Worm (Caenorhabditis elegans) whole organism, early embryonic: ENCODE measurements around the gene F15B9.8.

ENCODE experiments used
- B0310.2 ChIP-seq: sonication (generic microtip); optimal IDR thresholded peaks from 2 replicates; lab custom pipeline; 2016; ENCODE audit warnings: mild to moderate bottlenecking, missing genetic modification characterization, missing compliant biosample characterization
- F13C5.2 ChIP-seq: sonication (generic microtip); optimal IDR thresholded peaks from 2 replicates; lab custom pipeline; 2017; ENCODE audit warnings: mild to moderate bottlenecking, missing genetic modification characterization, inconsistent platforms, missing compliant biosample characterization
- aly-1 ChIP-seq: sonication (generic microtip); optimal IDR thresholded peaks from 2 replicates; lab custom pipeline; 2016; ENCODE audit warnings: missing genetic modification characterization, missing compliant biosample characterization
- ama-1 ChIP-seq: fragments of 150-350 bp; optimal IDR thresholded peaks from 2 replicates; lab custom pipeline; 2014
- ceh-13 ChIP-seq: fragments of 200-800 bp; sonication (Bioruptor generic); optimal IDR thresholded peaks from 2 replicates; lab custom pipeline; 2018; ENCODE audit warnings: mild to moderate bottlenecking, missing genetic modification characterization, missing compliant biosample characterization
- ceh-36 ChIP-seq: sonication (generic microtip); optimal IDR thresholded peaks from 2 replicates; lab custom pipeline; 2016; ENCODE audit warnings: missing genetic modification characterization, inconsistent platforms, missing compliant biosample characterization
- ets-7 ChIP-seq: sonication (generic microtip); optimal IDR thresholded peaks from 2 replicates; lab custom pipeline; 2016; ENCODE audit warnings: missing genotype, missing genetic modification characterization, missing compliant biosample characterization
- flt-1 ChIP-seq: fragments of 200-800 bp; sonication (Bioruptor generic); IDR thresholded peaks from 2 replicates; pipeline ENCODE4 v1.3.6; 2022; ENCODE audit warnings: missing genetic modification characterization, missing compliant biosample characterization
- hmbx-1 ChIP-seq: sonication (generic microtip); optimal IDR thresholded peaks from 2 replicates; lab custom pipeline; 2016; ENCODE audit warnings: mild to moderate bottlenecking, missing genetic modification characterization, missing compliant biosample characterization
- hmg-4 ChIP-seq: fragments of 200-800 bp; sonication (Bioruptor generic); optimal IDR thresholded peaks from 2 replicates; lab custom pipeline; 2018; ENCODE audit warnings: mild to moderate bottlenecking, missing genetic modification characterization, missing compliant biosample characterization
- hnd-1 ChIP-seq: sonication (generic microtip); optimal IDR thresholded peaks from 2 replicates; lab custom pipeline; 2016; ENCODE audit warnings: missing genetic modification characterization, missing compliant biosample characterization
- pes-1 ChIP-seq: fragments of 200-800 bp; sonication (Bioruptor generic); IDR thresholded peaks from 2 replicates; pipeline ENCODE4 v1.3.6; 2022; ENCODE audit warnings: missing genetic modification reagents, missing genetic modification characterization, missing compliant biosample characterization
- scrt-1 ChIP-seq: fragments of 200-800 bp; sonication (Bioruptor generic); IDR thresholded peaks from 2 replicates; pipeline ENCODE4 v1.3.6; 2022; ENCODE audit warnings: missing genetic modification characterization, missing compliant biosample characterization
- sea-1 ChIP-seq: fragments of 200-800 bp; sonication (Bioruptor generic); conservative IDR thresholded peaks from 2 replicates; pipeline ENCODE4 v1.3.6; 2022; ENCODE audit warnings: missing genetic modification characterization, missing compliant biosample characterization
- tbx-11 ChIP-seq: fragments of 200-800 bp; sonication (Bioruptor generic); IDR thresholded peaks from 2 replicates; pipeline ENCODE4 v1.3.6; 2022; ENCODE audit warnings: missing genetic modification characterization, missing compliant biosample characterization
- tbx-37 ChIP-seq: fragments of 200-800 bp; sonication (Bioruptor generic); conservative IDR thresholded peaks from 2 replicates; pipeline ENCODE4 v1.3.6; 2022; ENCODE audit warnings: missing genetic modification reagents, missing genetic modification characterization, missing compliant biosample characterization
- tra-4 ChIP-seq: sonication (generic microtip); optimal IDR thresholded peaks from 2 replicates; lab custom pipeline; 2017; ENCODE audit warnings: missing genetic modification characterization, missing compliant biosample characterization

The F15B9.8 gene

DNA sequence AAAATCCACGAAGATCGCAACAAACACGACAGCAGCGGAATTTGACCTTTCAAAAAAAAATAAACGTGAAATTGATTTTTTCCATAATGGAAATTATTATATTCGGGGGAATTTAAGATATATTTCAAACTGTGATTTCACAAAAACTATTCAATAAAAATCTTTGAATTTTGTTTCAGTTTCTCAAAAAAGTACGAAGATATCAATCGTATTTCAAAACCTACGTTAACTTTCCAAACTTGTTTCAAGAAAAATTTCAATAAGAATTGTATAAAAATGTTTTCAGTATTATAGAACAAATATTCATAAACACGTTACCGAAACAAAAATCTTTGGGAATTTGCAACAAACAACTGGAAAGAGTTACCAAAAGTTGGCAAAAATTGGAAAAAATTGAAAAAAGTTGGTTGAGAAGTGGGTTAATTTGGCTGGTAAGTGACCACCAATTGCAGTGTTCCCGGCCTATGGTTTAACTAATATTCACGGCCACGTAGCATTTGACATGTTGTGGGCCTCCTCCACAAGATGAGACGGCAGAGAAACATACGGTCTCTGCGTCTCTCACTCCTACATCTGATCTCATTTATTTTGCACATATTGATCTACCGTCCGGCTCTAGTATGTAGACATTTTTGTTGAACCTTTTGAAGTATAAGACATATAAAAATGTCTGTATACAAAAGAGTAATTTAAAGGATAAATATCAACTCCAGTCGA lies 37.4 kb upstream of the F15B9.8 start, which contains the start of the genes T16G1.9 and T16G1.18:
T16G1.9 (minus strand) TSS at position 51 of the 717 bp plus-strand sequence.
T16G1.18 (plus strand) TSS at position 493 of the 717 bp plus-strand sequence.
- TF ChIP-seq aly-1 (tag; lab: Kevin White, UChicago) (no peak), F13C5.2 (tag; lab: Kevin White, UChicago) (peak; percentile 56)

DNA sequence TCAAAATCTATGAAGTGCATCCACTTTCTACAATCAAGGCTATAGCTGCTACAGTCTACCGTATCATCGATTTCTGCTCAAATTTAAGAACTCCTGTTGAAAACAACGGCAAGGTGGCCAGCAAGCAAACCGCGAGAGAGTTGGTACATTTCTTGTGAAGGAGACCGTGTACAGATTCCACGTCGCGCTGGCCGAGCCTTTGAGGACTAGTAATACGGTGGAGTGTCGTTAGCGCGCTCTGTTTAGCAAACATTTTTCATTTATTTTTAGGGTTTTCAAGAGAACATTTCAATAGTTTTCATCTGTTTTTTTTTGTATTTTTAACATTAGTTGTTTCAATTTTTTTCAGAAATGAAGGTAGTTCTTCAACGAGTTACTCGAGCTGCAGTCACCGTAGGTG lies 36.1 kb upstream of the F15B9.8 start, which contains the start of gene pqn-68:
pqn-68 (plus strand) TSS at position 350 of the 400 bp plus-strand sequence.
- TF ChIP-seq ets-7 (tag; lab: Kevin White, UChicago) (no peak), hnd-1 (tag; lab: Kevin White, UChicago) (no peak), ama-1 (no peak), sea-1 (GFP tag; lab: Robert Waterston, UW) (no peak), tra-4 (tag; lab: Kevin White, UChicago) (no peak), hmg-4 (GFP tag; lab: Kevin White, UChicago) (no peak), ceh-13 (GFP tag; lab: Kevin White, UChicago) (no peak), tbx-37 (GFP tag; lab: Robert Waterston, UW) (no peak; the same call in 1 of the 2 replicates), aly-1 (tag; lab: Kevin White, UChicago) (no peak), F13C5.2 (tag; lab: Kevin White, UChicago) (no peak)

DNA sequence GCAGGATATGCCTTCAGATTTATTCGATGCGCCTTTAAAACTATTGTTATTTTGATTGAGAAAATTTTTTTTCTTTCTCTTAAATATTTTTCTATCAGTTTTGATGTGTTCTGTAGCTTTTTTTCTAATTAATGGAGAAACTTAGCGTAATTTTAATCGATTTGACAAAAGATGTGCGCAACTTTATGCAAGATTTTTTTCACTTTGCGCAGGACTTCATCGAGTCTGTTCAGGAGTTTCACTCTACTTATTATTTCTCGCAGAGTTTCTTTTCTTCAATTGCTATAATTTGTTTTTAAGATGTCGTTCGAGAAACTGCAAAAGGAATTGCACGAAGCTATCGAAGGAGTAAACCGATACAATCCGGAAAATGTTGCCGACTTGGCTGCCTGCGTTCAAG lies 34.7 kb upstream of the F15B9.8 start, which contains the start of gene eif-3.K:
eif-3.K (plus strand) TSS at position 301 of the 400 bp plus-strand sequence.
- TF ChIP-seq scrt-1 (GFP tag; lab: Robert Waterston, UW): no peak
- TF ChIP-seq hnd-1 (tag; lab: Kevin White, UChicago): no peak
- no peak for TF ChIP-seq sea-1 (GFP tag; lab: Robert Waterston, UW)
- TF ChIP-seq ceh-36 (tag; lab: Kevin White, UChicago): no peak
- no peak for TF ChIP-seq tbx-37 (GFP tag; lab: Robert Waterston, UW)
- no peak for TF ChIP-seq flt-1
- TF ChIP-seq aly-1 (tag; lab: Kevin White, UChicago): no peak
- TF ChIP-seq F13C5.2 (tag; lab: Kevin White, UChicago): no peak
- no peak for TF ChIP-seq ama-1
- TF ChIP-seq tra-4 (tag; lab: Kevin White, UChicago): no peak
- no peak for TF ChIP-seq ceh-13 (GFP tag; lab: Kevin White, UChicago)
- no peak for TF ChIP-seq tbx-11 (GFP tag; lab: Robert Waterston, UW)
- no peak for TF ChIP-seq hmbx-1 (tag; lab: Kevin White, UChicago)
- no peak for TF ChIP-seq ets-7 (tag; lab: Kevin White, UChicago)

DNA sequence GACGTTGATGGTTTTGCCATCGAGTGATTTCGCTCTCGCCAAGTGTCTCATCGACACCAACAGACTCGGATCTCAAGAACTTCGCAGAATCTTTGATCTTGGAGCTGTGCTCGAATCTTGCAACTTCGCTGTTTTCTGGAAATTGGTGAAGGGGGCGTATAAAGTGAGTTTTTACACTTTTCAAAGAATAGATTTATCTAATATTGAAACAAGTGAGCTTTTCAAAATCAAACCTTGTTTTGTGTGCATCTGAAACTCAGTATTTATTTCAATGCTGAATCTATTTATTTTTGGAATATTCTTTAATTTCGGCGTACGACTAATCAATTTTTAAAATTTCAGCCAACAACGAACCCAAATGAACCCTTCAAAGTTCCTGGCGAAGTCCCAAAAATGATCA lies 34.1 kb upstream of the F15B9.8 start:
- no peak for TF ChIP-seq sea-1 (GFP tag; lab: Robert Waterston, UW)
- TF ChIP-seq hmg-4 (GFP tag; lab: Kevin White, UChicago): no peak
- no peak for TF ChIP-seq tra-4 (tag; lab: Kevin White, UChicago)
- no peak for TF ChIP-seq tbx-11 (GFP tag; lab: Robert Waterston, UW)
- no peak for TF ChIP-seq scrt-1 (GFP tag; lab: Robert Waterston, UW)
- TF ChIP-seq flt-1: no peak
- no peak for TF ChIP-seq ets-7 (tag; lab: Kevin White, UChicago)
- TF ChIP-seq ceh-13 (GFP tag; lab: Kevin White, UChicago): no peak
- TF ChIP-seq hnd-1 (tag; lab: Kevin White, UChicago): no peak
- TF ChIP-seq pes-1 (GFP tag; lab: Robert Waterston, UW): no peak
- TF ChIP-seq aly-1 (tag; lab: Kevin White, UChicago): no peak
- TF ChIP-seq B0310.2: no peak
- TF ChIP-seq hmbx-1 (tag; lab: Kevin White, UChicago): no peak

DNA sequence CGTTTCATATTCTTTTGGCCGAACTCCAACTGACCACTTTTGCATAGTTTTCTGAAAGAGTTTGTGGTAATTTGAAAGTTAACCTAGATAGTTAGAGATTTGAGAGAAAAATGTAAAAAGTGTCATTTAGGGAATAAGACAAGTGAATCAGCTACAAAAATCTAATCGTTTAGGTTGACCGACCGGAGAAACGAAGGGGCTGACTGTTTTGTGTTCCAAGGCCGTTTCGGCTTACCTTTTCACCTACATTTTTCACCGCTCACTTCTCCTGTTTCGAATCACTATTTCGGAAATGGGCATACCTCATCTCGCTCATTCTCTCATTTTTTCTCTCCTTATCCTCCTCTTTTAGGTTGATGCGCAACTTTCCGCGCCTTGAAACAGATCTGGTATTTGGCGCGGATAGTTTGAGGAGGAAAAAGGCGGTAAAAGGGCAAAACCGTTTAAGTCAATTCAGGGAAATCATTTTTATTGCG lies 27.2 kb upstream of the F15B9.8 start, which contains the start of gene mpst-7:
mpst-7 (minus strand) TSS at position 51 of the 476 bp plus-strand sequence.
- TF ChIP-seq aly-1 (tag; lab: Kevin White, UChicago): no peak
- TF ChIP-seq hnd-1 (tag; lab: Kevin White, UChicago): no peak
- no peak for TF ChIP-seq scrt-1 (GFP tag; lab: Robert Waterston, UW)
- no peak for TF ChIP-seq tbx-11 (GFP tag; lab: Robert Waterston, UW)
- no peak for TF ChIP-seq hmbx-1 (tag; lab: Kevin White, UChicago)
- TF ChIP-seq hmg-4 (GFP tag; lab: Kevin White, UChicago): no peak
- no peak for TF ChIP-seq tra-4 (tag; lab: Kevin White, UChicago)
- no peak for TF ChIP-seq pes-1 (GFP tag; lab: Robert Waterston, UW)
- no peak for TF ChIP-seq ceh-36 (tag; lab: Kevin White, UChicago)

DNA sequence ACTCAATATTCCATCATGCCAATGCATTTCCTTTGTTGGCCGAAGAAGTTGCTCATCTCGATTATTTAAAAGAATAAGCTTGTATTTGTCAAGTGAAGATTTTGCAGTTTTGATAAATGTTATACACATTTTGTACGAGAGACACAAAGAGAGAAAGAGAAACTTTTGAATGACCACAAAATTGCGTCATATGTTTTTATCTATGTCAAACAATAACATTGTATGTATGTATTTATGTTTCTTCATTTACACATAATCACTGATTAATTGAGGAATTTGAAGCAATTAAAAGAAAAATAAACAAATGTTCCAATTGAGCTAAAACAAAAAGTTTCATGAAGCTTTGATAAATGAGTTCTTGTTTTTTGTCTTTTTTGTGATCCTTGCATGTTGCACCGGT lies 25.2 kb upstream of the F15B9.8 start, which contains the start of gene hrg-9:
hrg-9 (minus strand) TSS at position 152 of the 400 bp plus-strand sequence.
- TF ChIP-seq tra-4 (tag; lab: Kevin White, UChicago) (no peak), flt-1 (no peak), ceh-13 (GFP tag; lab: Kevin White, UChicago) (no peak), ets-7 (tag; lab: Kevin White, UChicago) (no peak), pes-1 (GFP tag; lab: Robert Waterston, UW) (no peak), F13C5.2 (tag; lab: Kevin White, UChicago) (no peak), B0310.2 (no peak), scrt-1 (GFP tag; lab: Robert Waterston, UW) (no peak), ceh-36 (tag; lab: Kevin White, UChicago) (no peak), hmg-4 (GFP tag; lab: Kevin White, UChicago) (no peak)

DNA sequence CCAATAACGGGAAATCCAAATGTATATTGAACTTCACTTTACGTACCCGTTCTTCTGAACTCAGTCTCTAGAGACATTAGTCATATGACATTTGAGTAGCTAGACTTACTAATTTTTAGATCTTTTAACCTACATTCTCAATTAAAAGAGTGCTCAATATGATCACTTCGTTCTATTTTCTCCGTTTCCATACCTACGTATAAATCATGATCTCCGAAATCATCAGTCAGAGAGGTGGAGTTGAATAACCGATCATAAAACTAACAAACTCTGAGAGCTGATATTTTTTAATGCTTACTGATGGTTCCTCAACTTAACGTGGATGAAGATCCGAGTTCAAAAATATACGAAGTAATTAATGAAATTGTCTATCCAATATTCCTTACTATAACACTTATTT lies 24.3 kb upstream of the F15B9.8 start, which contains the start of gene srd-35:
srd-35 (plus strand) TSS at position 301 of the 400 bp plus-strand sequence.
- TF ChIP-seq ets-7 (tag; lab: Kevin White, UChicago) (no peak), sea-1 (GFP tag; lab: Robert Waterston, UW) (no peak), tbx-11 (GFP tag; lab: Robert Waterston, UW) (no peak), pes-1 (GFP tag; lab: Robert Waterston, UW) (no peak), hnd-1 (tag; lab: Kevin White, UChicago) (no peak), tbx-37 (GFP tag; lab: Robert Waterston, UW) (no peak), B0310.2 (no peak), flt-1 (no peak), F13C5.2 (tag; lab: Kevin White, UChicago) (no peak), ceh-13 (GFP tag; lab: Kevin White, UChicago) (no peak), hmbx-1 (tag; lab: Kevin White, UChicago) (no peak), tra-4 (tag; lab: Kevin White, UChicago) (no peak), scrt-1 (GFP tag; lab: Robert Waterston, UW) (no peak), ceh-36 (tag; lab: Kevin White, UChicago) (no peak)
